Worm (Caenorhabditis elegans) whole organism, L1 larva: ENCODE measurements around the gene rpt-6.

ENCODE experiments used
- dpl-1 ChIP-seq, 3 experiments: fragments of 150-350 bp in 2 of 3; sonication (generic microtip) in 1 of 3; optimal IDR thresholded peaks; 2 replicates each; lab custom pipeline; 2014 to 2017; ENCODE audit warnings: missing biosample characterization in 3 of 3, missing genetic modification characterization in 3 of 3, missing genetic modification reagents in 3 of 3
- elt-3 ChIP-seq, 6 experiments: fragments of 150-350 bp in 1 of 6; sonication (generic microtip); optimal IDR thresholded peaks; 2 replicates each; lab custom pipeline; 2017 to 2018; ENCODE audit warnings: missing biosample characterization in 6 of 6, missing genetic modification characterization in 6 of 6, inconsistent platforms in 1 of 6
- fkh-10 ChIP-seq: sonication (generic microtip); optimal IDR thresholded peaks from 2 replicates; lab custom pipeline; 2017; ENCODE audit warnings: missing biosample characterization, missing genetic modification reagents, missing genetic modification characterization
- fos-1 ChIP-seq: fragments of 150-350 bp; optimal IDR thresholded peaks from 2 replicates; lab custom pipeline; 2014; ENCODE audit warnings: missing biosample characterization, missing genetic modification characterization
- mep-1 ChIP-seq: fragments of 150-350 bp; optimal IDR thresholded peaks from 2 replicates; lab custom pipeline; 2014; ENCODE audit warnings: missing biosample characterization, missing genetic modification characterization
- tlp-1 ChIP-seq: fragments of 150-350 bp; optimal IDR thresholded peaks from 2 replicates; lab custom pipeline; 2014; ENCODE audit warnings: missing biosample characterization, missing genetic modification characterization
- unc-30 ChIP-seq: sonication (generic microtip); optimal IDR thresholded peaks from 2 replicates; lab custom pipeline; 2017; ENCODE audit warnings: missing biosample characterization, missing genetic modification characterization
- ztf-11 ChIP-seq, 2 experiments: sonication (generic microtip); optimal IDR thresholded peaks; 2 replicates each; lab custom pipeline; 2016 to 2017; ENCODE audit warnings: missing genetic modification characterization in 2 of 2, missing biosample characterization in 1 of 2, missing compliant biosample characterization in 1 of 2

DNA sequence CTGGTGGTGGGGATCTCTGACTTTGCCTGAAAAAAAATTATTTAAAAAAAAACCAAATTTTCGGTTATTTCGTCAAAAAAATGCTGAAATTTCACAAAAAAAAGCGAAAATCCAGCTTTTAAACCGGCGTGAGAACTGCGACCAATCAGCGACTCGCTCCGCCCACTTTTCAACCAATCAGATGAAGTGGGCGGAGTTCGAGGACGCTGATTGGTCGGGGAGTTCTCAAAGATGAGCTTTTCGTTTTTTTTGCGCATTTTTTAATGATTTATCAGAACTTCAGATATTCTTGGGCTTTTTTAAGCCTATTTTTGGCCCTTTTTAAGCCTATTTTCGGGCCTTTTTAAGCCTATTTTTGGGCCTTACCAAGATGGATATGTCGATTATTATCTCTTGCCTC lies 50.0 kb downstream of the rpt-6 start:
- TF ChIP-seq ztf-11 (tag; optimal IDR thresholded peaks at IDR 0.05; lab: Kevin White, UChicago): no peak
- no peak for TF ChIP-seq dpl-1 (GFP tag; optimal IDR thresholded peaks at IDR 0.05; lab: Kevin White, UChicago)
- no peak for TF ChIP-seq unc-30 (tag; lab: Kevin White, UChicago)
- TF ChIP-seq elt-3 (tag; optimal IDR thresholded peaks at IDR 0.05; lab: Kevin White, UChicago): no peak
- TF ChIP-seq mep-1 (tag; lab: Kevin White, UChicago): no peak
- no peak for TF ChIP-seq tlp-1 (tag; lab: Kevin White, UChicago)
- TF ChIP-seq fos-1 (tag; lab: Kevin White, UChicago): no peak
- TF ChIP-seq fkh-10 (GFP tag; lab: Kevin White, UChicago): no peak
